Worm (Caenorhabditis elegans) whole organism, young adult: ENCODE data around the gene Y42A5A.5.

Source experiments
- B0336.3 ChIP-seq: fragments of 200-800 bp; sonication (Bioruptor generic); IDR thresholded peaks from 2 replicates; pipeline ENCODE4 v1.3.6; 2022; ENCODE audit warnings: missing genetic modification characterization, missing compliant biosample characterization
- C06A6.2 ChIP-seq: fragments of 200-800 bp; sonication (Bioruptor generic); conservative IDR thresholded peaks from 2 replicates; pipeline ENCODE4 v1.3.6; 2022; ENCODE audit warnings: missing genetic modification characterization, missing compliant biosample characterization
- F33H1.4 ChIP-seq: fragments of 200-800 bp; sonication (Bioruptor generic); IDR thresholded peaks from 2 replicates; pipeline ENCODE4 v1.3.6; 2022; ENCODE audit warnings: missing genetic modification reagents, missing genetic modification characterization, missing compliant biosample characterization
- F39B2.1 ChIP-seq: fragments of 200-800 bp; sonication (Bioruptor generic); IDR thresholded peaks from 2 replicates; pipeline ENCODE4 v1.3.6; 2022; ENCODE audit warnings: missing genetic modification reagents, missing genetic modification characterization, missing compliant biosample characterization
- F49E8.2 ChIP-seq: sonication (generic microtip); optimal IDR thresholded peaks from 3 replicates; lab custom pipeline; 2017; ENCODE audit warnings: missing genetic modification characterization, mild to moderate bottlenecking, missing compliant biosample characterization, antibody characterized with exemption, moderate library complexity; ENCODE audit not compliant: insufficient read depth
- F52B5.7 ChIP-seq: sonication (generic microtip); optimal IDR thresholded peaks from 2 replicates; lab custom pipeline; 2016; ENCODE audit warnings: mild to moderate bottlenecking, missing genetic modification characterization, missing compliant biosample characterization
- K11D2.4 ChIP-seq: fragments of 200-800 bp; sonication (Bioruptor generic); IDR thresholded peaks from 2 replicates; pipeline ENCODE4 v1.3.6; 2022; ENCODE audit warnings: missing genetic modification reagents, missing genetic modification characterization, missing compliant biosample characterization
- T26A5.8 ChIP-seq: sonication (generic microtip); optimal IDR thresholded peaks from 2 replicates; lab custom pipeline; 2016; ENCODE audit warnings: missing genetic modification characterization, missing compliant biosample characterization
- Y53F4B.3 ChIP-seq: fragments of 200-800 bp; sonication (Bioruptor generic); IDR thresholded peaks from 2 replicates; pipeline ENCODE4 v1.3.6; 2022; ENCODE audit warnings: missing genetic modification reagents, missing genetic modification characterization, missing compliant biosample characterization
- Y53G8AR.9 ChIP-seq: fragments of 200-800 bp; sonication (Bioruptor generic); conservative IDR thresholded peaks from 2 replicates; pipeline ENCODE4 v1.3.6; 2022; ENCODE audit warnings: missing genetic modification reagents, missing genetic modification characterization, missing compliant biosample characterization
- Y56A3A.18 ChIP-seq: fragments of 200-800 bp; sonication (Bioruptor generic); IDR thresholded peaks from 2 replicates; pipeline ENCODE4 v1.3.6; 2022; ENCODE audit warnings: missing genetic modification reagents, missing genetic modification characterization, missing compliant biosample characterization
- ZK185.1 ChIP-seq: sonication (generic microtip); optimal IDR thresholded peaks from 2 replicates; lab custom pipeline; 2016; ENCODE audit warnings: mild to moderate bottlenecking, missing genetic modification characterization, missing compliant biosample characterization; ENCODE audit not compliant: poor library complexity, severe bottlenecking
- ama-1 ChIP-seq, 3 experiments: fragments of 150-350 bp in 1 of 3; sonication (generic microtip) in 2 of 3; optimal IDR thresholded peaks; 2 replicates each; lab custom pipeline; 2014 to 2018; ENCODE audit warnings: missing biosample characterization in 2 of 3, missing genetic modification characterization in 2 of 3, missing genetic modification reagents in 2 of 3
- attf-3 ChIP-seq: fragments of 200-800 bp; sonication (Bioruptor generic); conservative IDR thresholded peaks from 2 replicates; pipeline ENCODE4 v1.3.6; 2022; ENCODE audit warnings: missing genetic modification reagents, missing genetic modification characterization, missing compliant biosample characterization
- attf-6 ChIP-seq: fragments of 200-800 bp; sonication (Bioruptor generic); IDR thresholded peaks from 2 replicates; pipeline ENCODE4 v1.3.6; 2022; ENCODE audit warnings: missing genetic modification reagents, missing genetic modification characterization, missing compliant biosample characterization
- bed-2 ChIP-seq: fragments of 200-800 bp; sonication (Bioruptor generic); IDR thresholded peaks from 2 replicates; pipeline ENCODE4 v1.3.6; 2022; ENCODE audit warnings: missing genetic modification reagents, missing genetic modification characterization, missing compliant biosample characterization
- cebp-1 ChIP-seq, 2 experiments: fragments of 200-800 bp in 1 of 2; sonication (Bioruptor generic) in 1 of 2; sonication (generic microtip) in 1 of 2; IDR thresholded peaks in 1 of 2; optimal IDR thresholded peaks in 1 of 2; 2 replicates each; pipeline versions ENCODE4 v1.3.6 to Lab custom; 2017 to 2022; ENCODE audit warnings: missing compliant biosample characterization in 2 of 2, missing genetic modification characterization in 2 of 2, mild to moderate bottlenecking in 1 of 2, missing genetic modification reagents in 1 of 2, moderate library complexity in 1 of 2
- ceh-100 ChIP-seq: fragments of 200-800 bp; sonication (Bioruptor generic); IDR thresholded peaks from 2 replicates; pipeline ENCODE4 v1.3.6; 2022; ENCODE audit warnings: missing genetic modification reagents, missing genetic modification characterization, missing compliant biosample characterization
- ceh-27 ChIP-seq: fragments of 200-800 bp; sonication (Bioruptor generic); optimal IDR thresholded peaks from 2 replicates; lab custom pipeline; 2018; ENCODE audit warnings: mild to moderate bottlenecking, missing genetic modification characterization, moderate library complexity, missing compliant biosample characterization
- ceh-79 ChIP-seq: sonication (generic microtip); optimal IDR thresholded peaks from 2 replicates; lab custom pipeline; 2017; ENCODE audit warnings: mild to moderate bottlenecking, missing genetic modification characterization, missing compliant biosample characterization
- dox-1 ChIP-seq: fragments of 200-800 bp; sonication (Bioruptor generic); IDR thresholded peaks from 2 replicates; pipeline ENCODE4 v1.3.6; 2022; ENCODE audit warnings: missing genetic modification reagents, missing genetic modification characterization, missing compliant biosample characterization
- dpff-1 ChIP-seq: sonication (generic microtip); optimal IDR thresholded peaks from 2 replicates; lab custom pipeline; 2017; ENCODE audit warnings: mild to moderate bottlenecking, missing genetic modification characterization, missing compliant biosample characterization
- dpl-1 ChIP-seq: fragments of 150-350 bp; optimal IDR thresholded peaks from 2 replicates; lab custom pipeline; 2014; ENCODE audit warnings: missing biosample characterization, missing genetic modification reagents, missing genetic modification characterization
- efl-1 ChIP-seq: fragments of 150-350 bp; optimal IDR thresholded peaks from 2 replicates; lab custom pipeline; 2014; ENCODE audit warnings: missing biosample characterization, missing genetic modification reagents, missing genetic modification characterization
- hlh-12 ChIP-seq: sonication (generic microtip); optimal IDR thresholded peaks from 2 replicates; lab custom pipeline; 2016; ENCODE audit warnings: missing genetic modification characterization, missing compliant biosample characterization
- hmg-20 ChIP-seq: fragments of 200-800 bp; sonication (Bioruptor generic); IDR thresholded peaks from 2 replicates; pipeline ENCODE4 v1.3.6; 2022; ENCODE audit warnings: missing genetic modification reagents, missing genetic modification characterization, missing compliant biosample characterization
- hrde-1 ChIP-seq: sonication (generic microtip); optimal IDR thresholded peaks from 2 replicates; lab custom pipeline; 2016; ENCODE audit warnings: missing genetic modification characterization, mild to moderate bottlenecking, missing compliant biosample characterization, moderate library complexity, missing genotype, missing genetic modification reagents, borderline replicate concordance
- lag-1 ChIP-seq: fragments of 200-800 bp; sonication (Bioruptor generic); IDR thresholded peaks from 2 replicates; pipeline ENCODE4 v1.3.6; 2022; ENCODE audit warnings: missing genetic modification reagents, missing genetic modification characterization, missing compliant biosample characterization
- lsy-27 ChIP-seq: sonication (generic microtip); optimal IDR thresholded peaks from 2 replicates; lab custom pipeline; 2017; ENCODE audit warnings: missing genetic modification characterization, mild to moderate bottlenecking, missing compliant biosample characterization, antibody characterized with exemption, missing genotype, borderline replicate concordance; ENCODE audit not compliant: insufficient read depth
- madf-3 ChIP-seq: fragments of 200-800 bp; sonication (Bioruptor generic); IDR thresholded peaks from 2 replicates; pipeline ENCODE4 v1.3.6; 2022; ENCODE audit warnings: missing genetic modification reagents, missing genetic modification characterization, missing compliant biosample characterization
- mcd-1 ChIP-seq: fragments of 200-800 bp; sonication (Bioruptor generic); IDR thresholded peaks from 2 replicates; pipeline ENCODE4 v1.3.6; 2022; ENCODE audit warnings: missing genetic modification reagents, missing genetic modification characterization, missing compliant biosample characterization
- mes-4 ChIP-seq: sonication (generic microtip); optimal IDR thresholded peaks from 2 replicates; lab custom pipeline; 2016; ENCODE audit warnings: missing genotype, missing genetic modification characterization, missing compliant biosample characterization
- mxl-1 ChIP-seq: sonication (generic microtip); optimal IDR thresholded peaks from 2 replicates; lab custom pipeline; 2016; ENCODE audit warnings: missing genetic modification characterization, missing compliant biosample characterization
- nfya-2 ChIP-seq: fragments of 200-800 bp; sonication (Bioruptor generic); IDR thresholded peaks from 2 replicates; pipeline ENCODE4 v1.3.6; 2022; ENCODE audit warnings: missing genetic modification reagents, missing genetic modification characterization, missing compliant biosample characterization
- nfyb-1 ChIP-seq: fragments of 200-800 bp; sonication (Bioruptor generic); IDR thresholded peaks from 2 replicates; pipeline ENCODE4 v1.3.6; 2022; ENCODE audit warnings: missing genetic modification reagents, missing genetic modification characterization, missing compliant biosample characterization
- nhr-179 ChIP-seq: sonication (generic microtip); optimal IDR thresholded peaks from 2 replicates; lab custom pipeline; 2016; ENCODE audit warnings: mild to moderate bottlenecking, missing genetic modification characterization, missing compliant biosample characterization
- nhr-80 ChIP-seq: sonication (generic microtip); optimal IDR thresholded peaks from 2 replicates; lab custom pipeline; 2016; ENCODE audit warnings: missing genetic modification characterization, missing compliant biosample characterization
- nhr-90 ChIP-seq: sonication (generic microtip); optimal IDR thresholded peaks from 2 replicates; lab custom pipeline; 2016; ENCODE audit warnings: missing genotype, mild to moderate bottlenecking, missing genetic modification characterization, missing compliant biosample characterization
- rpc-1 ChIP-seq, 2 experiments: fragments of 150-350 bp in 1 of 2; sonication (generic microtip) in 1 of 2; optimal IDR thresholded peaks; 2 replicates each; lab custom pipeline; 2014 to 2018; ENCODE audit warnings: missing biosample characterization in 1 of 2, missing genetic modification characterization in 1 of 2, missing genetic modification reagents in 1 of 2, missing genotype in 1 of 2
- snpc-4 ChIP-seq, 5 experiments: fragments of 150-350 bp in 1 of 5; sonication (generic microtip) in 4 of 5; optimal IDR thresholded peaks; 2 replicates each; lab custom pipeline; 2014 to 2018; ENCODE audit warnings: missing genetic modification characterization in 5 of 5, missing biosample characterization in 3 of 5, antibody characterized with exemption in 2 of 5, mild to moderate bottlenecking in 2 of 5, missing compliant biosample characterization in 2 of 5, missing genotype in 2 of 5, moderate library complexity in 2 of 5, missing genetic modification reagents in 1 of 5
- somi-1 ChIP-seq: fragments of 200-800 bp; sonication (Bioruptor generic); optimal IDR thresholded peaks from 2 replicates; lab custom pipeline; 2018; ENCODE audit warnings: mild to moderate bottlenecking, missing genetic modification characterization, missing compliant biosample characterization
- tbx-9 ChIP-seq: sonication (generic microtip); optimal IDR thresholded peaks from 2 replicates; lab custom pipeline; 2016; ENCODE audit warnings: borderline replicate concordance, missing genetic modification characterization, inconsistent platforms, missing compliant biosample characterization
- tlf-1 ChIP-seq: fragments of 200-800 bp; sonication (Bioruptor generic); optimal IDR thresholded peaks from 2 replicates; lab custom pipeline; 2018; ENCODE audit warnings: mild to moderate bottlenecking, missing genetic modification characterization, missing compliant biosample characterization
- unc-130 ChIP-seq: sonication (generic microtip); optimal IDR thresholded peaks from 2 replicates; lab custom pipeline; 2016; ENCODE audit warnings: missing genetic modification reagents, missing genetic modification characterization, missing compliant biosample characterization
- zim-3 ChIP-seq: sonication (generic microtip); optimal IDR thresholded peaks from 2 replicates; lab custom pipeline; 2017; ENCODE audit warnings: mild to moderate bottlenecking, missing genetic modification characterization, moderate library complexity, missing compliant biosample characterization
- ztf-6 ChIP-seq: fragments of 200-800 bp; sonication (Bioruptor generic); IDR thresholded peaks from 2 replicates; pipeline ENCODE4 v1.3.6; 2022; ENCODE audit warnings: missing genetic modification reagents, missing genetic modification characterization, missing compliant biosample characterization

Gene Y42A5A.5

DNA sequence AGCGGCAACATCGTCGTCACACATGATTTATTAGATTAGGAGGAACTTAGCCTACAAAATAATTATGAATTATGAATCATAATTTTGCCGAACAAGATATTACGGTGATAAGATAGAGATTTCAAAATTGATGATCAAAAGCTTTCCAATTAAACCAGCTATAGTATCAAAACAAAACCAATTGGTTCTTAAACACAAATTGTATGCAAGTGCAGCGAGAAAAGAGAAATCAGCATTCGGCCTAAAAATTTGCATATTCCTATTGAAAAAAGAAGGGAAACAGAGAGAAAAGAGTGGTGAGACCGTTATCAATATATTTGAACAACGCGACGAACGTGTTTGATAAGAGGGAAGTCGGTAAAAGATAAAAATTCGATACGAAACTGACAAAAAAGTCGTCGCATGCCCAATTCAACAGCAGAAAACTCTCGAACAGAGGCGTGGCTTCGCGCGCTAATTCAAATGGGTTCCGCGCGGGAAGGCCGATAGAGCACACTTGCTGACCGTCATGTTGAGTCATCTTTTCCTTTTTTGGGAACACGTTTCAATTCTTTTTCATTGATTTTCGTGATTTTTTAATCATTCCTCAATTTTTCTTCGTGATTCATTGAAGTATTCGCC lies 31.3 kb downstream of the Y42A5A.5 start, which contains the start of gene act-2 (continued):
- TF ChIP-seq nhr-179: no peak
- peak; percentile 69 for TF ChIP-seq F33H1.4 (GFP tag; lab: Robert Waterston, UW)
- TF ChIP-seq nfyb-1 (GFP tag; lab: Robert Waterston, UW): peak; percentile 76; the same call in 1 of the 2 replicates
- no peak for TF ChIP-seq lsy-27 (tag; lab: Kevin White, UChicago)
- TF ChIP-seq bed-2 (GFP tag; lab: Robert Waterston, UW): no peak
- no peak for TF ChIP-seq mes-4 (tag; lab: Kevin White, UChicago)
- peak; percentile 82 for TF ChIP-seq F49E8.2
- no peak for TF ChIP-seq nfya-2 (GFP tag; lab: Robert Waterston, UW)
- peak; percentile 96 for TF ChIP-seq efl-1
- TF ChIP-seq B0336.3 (GFP tag; lab: Robert Waterston, UW): no peak; the same call in 1 of the 2 replicates
- TF ChIP-seq tlf-1: peak; percentile 55
- no peak for TF ChIP-seq somi-1 (GFP tag; lab: Kevin White, UChicago)
- TF ChIP-seq snpc-4 (GFP tag; optimal IDR thresholded peaks at IDR 0.05; lab: Kevin White, UChicago): no peak
- TF ChIP-seq snpc-4 (tag; optimal IDR thresholded peaks at IDR 0.05; lab: Kevin White, UChicago): peak in 3 of 4 experiments; percentile 17 to 56 (median 55)
- TF ChIP-seq nhr-90 (tag; lab: Kevin White, UChicago): no peak
- no peak for TF ChIP-seq lag-1 (GFP tag; lab: Robert Waterston, UW)
- TF ChIP-seq ceh-79: no peak
- TF ChIP-seq ama-1 (optimal IDR thresholded peaks at IDR 0.05; lab: Kevin White, UChicago): no peak
- TF ChIP-seq ama-1 (GFP tag; optimal IDR thresholded peaks at IDR 0.05; lab: Kevin White, UChicago): no peak
- TF ChIP-seq dpff-1 (tag; lab: Kevin White, UChicago): no peak
- TF ChIP-seq attf-6 (GFP tag; lab: Robert Waterston, UW): peak; percentile 52; the same call in 1 of the 2 replicates
- TF ChIP-seq Y53G8AR.9 (GFP tag; lab: Robert Waterston, UW): peak; percentile 77
- no peak for TF ChIP-seq F52B5.7 (tag; lab: Kevin White, UChicago)
- TF ChIP-seq ztf-6 (GFP tag; lab: Robert Waterston, UW): no peak
- no peak for TF ChIP-seq T26A5.8 (tag; lab: Kevin White, UChicago)
- TF ChIP-seq F39B2.1 (GFP tag; lab: Robert Waterston, UW): no peak
- TF ChIP-seq ceh-100: peak; percentile 64
- peak; percentile 67 for TF ChIP-seq ceh-27 (GFP tag; lab: Kevin White, UChicago)
- TF ChIP-seq tbx-9 (tag; lab: Kevin White, UChicago): no peak
- TF ChIP-seq dox-1 (GFP tag; lab: Robert Waterston, UW): peak; percentile 93
- TF ChIP-seq Y56A3A.18 (GFP tag; lab: Robert Waterston, UW): no peak
- TF ChIP-seq mxl-1 (tag; lab: Kevin White, UChicago): no peak
- peak; percentile 95 for TF ChIP-seq mcd-1
- TF ChIP-seq rpc-1 (optimal IDR thresholded peaks at IDR 0.05; lab: Kevin White, UChicago): peak; percentile 8
- no peak for TF ChIP-seq rpc-1 (tag; optimal IDR thresholded peaks at IDR 0.05; lab: Kevin White, UChicago)
- 0 out of 2 replicates have a peak, but pooled peaks have one; percentile 33 for TF ChIP-seq K11D2.4 (GFP tag; lab: Robert Waterston, UW)
- TF ChIP-seq unc-130 (GFP tag; lab: Kevin White, UChicago): peak; percentile 50
- peak; percentile 42 for TF ChIP-seq nhr-80
- TF ChIP-seq hlh-12 (tag; lab: Kevin White, UChicago): no peak
- TF ChIP-seq attf-3 (GFP tag; lab: Robert Waterston, UW): no peak
- no peak for TF ChIP-seq zim-3
- TF ChIP-seq cebp-1 (GFP tag; IDR thresholded peaks at IDR 0.05; lab: Robert Waterston, UW): no peak
- no peak for TF ChIP-seq cebp-1 (tag; optimal IDR thresholded peaks at IDR 0.05; lab: Kevin White, UChicago)
- TF ChIP-seq hmg-20: no peak
- TF ChIP-seq hrde-1 (tag; lab: Kevin White, UChicago): peak; percentile 38
- peak; percentile 93 for TF ChIP-seq dpl-1 (GFP tag; lab: Kevin White, UChicago)
- no peak for TF ChIP-seq C06A6.2 (GFP tag; lab: Robert Waterston, UW)
- TF ChIP-seq ZK185.1 (tag; lab: Kevin White, UChicago): no peak
- TF ChIP-seq Y53F4B.3 (GFP tag; lab: Robert Waterston, UW): no peak
- peak; percentile 87 for TF ChIP-seq madf-3 (GFP tag; lab: Robert Waterston, UW)
